Fruit fly (Drosophila melanogaster) Kc167 (cell line): ENCODE data around the gene CG7300.

ENCODE experiments used
- Myc ChIP-seq: fragments of >200 bp; optimal IDR thresholded peaks from 2 replicates; lab custom pipeline; 2017; ENCODE audit warnings: missing external identifiers
- h ChIP-seq: fragments of >200 bp; optimal IDR thresholded peaks from 3 replicates; lab custom pipeline; 2018; ENCODE audit warnings: missing external identifiers
- insv ChIP-seq: fragments of >200 bp; optimal IDR thresholded peaks from 3 replicates; lab custom pipeline; 2018; ENCODE audit warnings: missing external identifiers
- psq ChIP-seq: fragments of >200 bp; optimal IDR thresholded peaks from 2 replicates; lab custom pipeline; 2017; ENCODE audit warnings: missing external identifiers
- ttk ChIP-seq: sonication (Bioruptor generic); optimal IDR thresholded peaks from 2 replicates; lab custom pipeline; 2017; ENCODE audit warnings: missing external identifiers

dm6 chr2L:10646115-10646514, 51.7 kb downstream of the CG7300 start, which contains the start of gene CG17097:
- TF ChIP-seq ttk (lab: Kevin White, UChicago) (no peak), insv (lab: Kevin White, UChicago) (no peak), Myc (lab: Kevin White, UChicago) (no peak), psq (no peak), h (no peak)
